Fruit fly (Drosophila melanogaster): ENCODE results near the gene Irp-1A.

Gene Irp-1A

dm6 chr3R:22724149-22724973 lies at the start of gene Irp-1A:
Irp-1A (minus strand) TSS chr3R:22724587.
- no peak for TF ChIP-seq Sin3A (optimal IDR thresholded peaks at IDR 0.05)
- TF ChIP-seq Myc (optimal IDR thresholded peaks at IDR 0.05), result no peak
- TF ChIP-seq h (optimal IDR thresholded peaks at IDR 0.05), result no peak
- TF ChIP-seq insv (optimal IDR thresholded peaks at IDR 0.05), result no peak
- TF ChIP-seq ttk (optimal IDR thresholded peaks at IDR 0.05), result no peak
- TF ChIP-seq psq (optimal IDR thresholded peaks at IDR 0.05), result no peak

dm6 chr3R:22771670-22772069 lies 47.3 kb upstream of the Irp-1A start, which contains the start of gene CG43095:
CG43095 (minus strand) TSS chr3R:22771770.
- TF ChIP-seq ttk (optimal IDR thresholded peaks at IDR 0.05) (no peak), insv (optimal IDR thresholded peaks at IDR 0.05) (no peak), Sin3A (optimal IDR thresholded peaks at IDR 0.05) (no peak), Myc (optimal IDR thresholded peaks at IDR 0.05) (no peak), h (optimal IDR thresholded peaks at IDR 0.05) (no peak), psq (optimal IDR thresholded peaks at IDR 0.05) (no peak)

- TF ChIP-seq Sin3A (optimal IDR thresholded peaks at IDR 0.05) (no peak), insv (optimal IDR thresholded peaks at IDR 0.05) (no peak), psq (optimal IDR thresholded peaks at IDR 0.05) (no peak), Myc (optimal IDR thresholded peaks at IDR 0.05) (no peak), h (optimal IDR thresholded peaks at IDR 0.05) (no peak), ttk (optimal IDR thresholded peaks at IDR 0.05) (no peak)
Observed at dm6 chr3R:22770887-22771286, 46.5 kb upstream of the Irp-1A start, which contains the start of gene CG43094. CG43094 (minus strand) TSS chr3R:22770987.

DNA sequence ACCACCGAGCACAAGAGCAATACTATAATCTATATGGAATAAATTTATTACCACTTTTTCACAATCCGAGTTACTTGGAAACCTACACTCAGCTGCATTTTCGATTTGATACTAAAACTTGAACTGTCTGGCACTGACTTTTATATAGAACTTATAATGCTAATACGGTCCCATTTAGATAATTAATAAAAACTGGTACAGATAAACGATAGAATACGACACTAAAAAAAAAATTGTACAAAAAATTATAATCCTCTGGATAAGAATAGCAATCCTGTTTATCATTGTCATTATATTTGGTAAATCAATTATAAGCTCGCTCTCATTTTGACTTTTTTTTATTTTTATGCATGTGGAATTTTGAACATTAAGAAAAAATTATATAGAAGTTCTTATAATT lies 45.8 kb upstream of the Irp-1A start, which contains the start of gene CG43093:
Gene CG43093, minus strand, starts transcription at position 101 of the 400 bp plus-strand sequence.
- TF ChIP-seq psq (optimal IDR thresholded peaks at IDR 0.05) (no peak), h (optimal IDR thresholded peaks at IDR 0.05) (no peak), Myc (optimal IDR thresholded peaks at IDR 0.05) (no peak), ttk (optimal IDR thresholded peaks at IDR 0.05) (no peak), insv (optimal IDR thresholded peaks at IDR 0.05) (no peak), Sin3A (optimal IDR thresholded peaks at IDR 0.05) (no peak)

dm6 chr3R:22769567-22769966 lies 45.2 kb upstream of the Irp-1A start, which contains the start of gene CG43092:
CG43092 (minus strand) TSS chr3R:22769667.
- no peak for TF ChIP-seq h (optimal IDR thresholded peaks at IDR 0.05)
- no peak for TF ChIP-seq ttk (optimal IDR thresholded peaks at IDR 0.05)
- TF ChIP-seq Myc (optimal IDR thresholded peaks at IDR 0.05), result no peak
- no peak for TF ChIP-seq psq (optimal IDR thresholded peaks at IDR 0.05)
- no peak for TF ChIP-seq Sin3A (optimal IDR thresholded peaks at IDR 0.05)
- TF ChIP-seq insv (optimal IDR thresholded peaks at IDR 0.05), result no peak

DNA sequence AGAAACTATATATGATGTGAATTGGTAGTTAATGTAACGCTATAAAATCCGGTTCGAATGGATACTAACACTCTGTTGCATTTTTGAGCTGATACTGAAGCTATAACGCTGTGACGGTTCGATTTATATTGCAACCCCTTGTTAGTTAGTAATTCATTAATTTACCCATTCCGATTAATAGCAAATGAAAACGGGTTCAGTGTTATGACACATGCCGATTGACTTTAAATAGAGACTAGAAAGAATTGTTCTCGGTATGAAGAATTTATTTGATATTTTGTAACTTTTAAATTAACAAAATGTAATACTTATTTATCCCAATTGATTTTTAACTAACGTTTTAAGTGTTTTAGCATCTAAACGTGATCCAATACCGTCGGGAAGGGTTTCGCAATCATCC lies 44.2 kb upstream of the Irp-1A start, which contains the start of gene CG43091:
Gene CG43091, minus strand, starts transcription at position 101 of the 400 bp plus-strand sequence.
- TF ChIP-seq psq (optimal IDR thresholded peaks at IDR 0.05) (no peak), h (optimal IDR thresholded peaks at IDR 0.05) (no peak), Myc (optimal IDR thresholded peaks at IDR 0.05) (no peak), ttk (optimal IDR thresholded peaks at IDR 0.05) (no peak), Sin3A (optimal IDR thresholded peaks at IDR 0.05) (no peak), insv (optimal IDR thresholded peaks at IDR 0.05) (no peak)

- no peak for TF ChIP-seq h (optimal IDR thresholded peaks at IDR 0.05)
- no peak for TF ChIP-seq Sin3A (optimal IDR thresholded peaks at IDR 0.05)
- no peak for TF ChIP-seq psq (optimal IDR thresholded peaks at IDR 0.05)
- no peak for TF ChIP-seq insv (optimal IDR thresholded peaks at IDR 0.05)
- TF ChIP-seq Myc (optimal IDR thresholded peaks at IDR 0.05), result no peak
- no peak for TF ChIP-seq ttk (optimal IDR thresholded peaks at IDR 0.05)
Observed at dm6 chr3R:22767599-22767998, 43.2 kb upstream of the Irp-1A start, which contains the start of gene CG13841. CG13841 (minus strand) TSS chr3R:22767699.

DNA sequence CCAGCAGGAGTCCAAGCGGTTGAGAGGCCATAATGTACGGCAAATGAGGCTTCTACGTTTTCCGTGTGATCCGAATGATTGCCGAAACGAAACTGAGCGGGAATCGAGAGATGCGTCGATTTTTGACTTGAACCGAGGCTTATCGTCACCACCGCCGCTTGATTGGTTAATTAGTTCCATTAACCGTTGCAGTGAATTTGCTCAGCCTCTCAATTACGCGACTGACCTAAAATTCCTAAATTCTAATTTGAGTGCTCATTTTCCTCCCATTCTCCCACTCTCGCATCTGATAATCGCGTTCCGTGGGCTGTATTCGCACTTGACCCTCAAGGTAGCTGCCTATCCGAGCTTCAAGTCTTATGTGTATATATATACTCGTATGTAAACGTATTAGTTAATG lies 41.7 kb upstream of the Irp-1A start, which contains the start of gene Nepl15:
Gene Nepl15, minus strand, starts transcription at position 101 of the 400 bp plus-strand sequence.
- TF ChIP-seq insv (optimal IDR thresholded peaks at IDR 0.05), result no peak
- no peak for TF ChIP-seq Sin3A (optimal IDR thresholded peaks at IDR 0.05)
- no peak for TF ChIP-seq Myc (optimal IDR thresholded peaks at IDR 0.05)
- no peak for TF ChIP-seq psq (optimal IDR thresholded peaks at IDR 0.05)

DNA sequence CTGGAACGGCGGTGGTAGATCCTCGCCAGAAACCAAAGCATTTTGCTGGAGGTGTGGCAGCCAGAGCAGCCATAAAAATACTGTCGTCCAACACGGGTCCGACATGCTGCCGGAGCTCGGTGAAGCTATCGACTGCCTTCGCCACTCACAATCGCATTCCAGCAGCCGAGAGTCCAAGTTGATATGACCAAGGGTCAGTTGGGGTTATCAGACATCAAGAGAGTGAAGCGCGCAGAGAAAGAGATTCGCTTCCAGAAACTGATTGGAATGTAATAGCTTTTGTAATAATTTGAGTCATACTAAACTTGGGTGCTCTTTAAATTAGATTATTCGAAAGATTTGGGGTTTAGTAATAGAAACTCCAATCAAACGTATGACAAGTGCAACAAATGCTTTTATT lies 39.2 kb upstream of the Irp-1A start, which contains the start of gene Nepl14:
Gene Nepl14, minus strand, starts transcription at position 125 of the 400 bp plus-strand sequence.
- TF ChIP-seq Myc (optimal IDR thresholded peaks at IDR 0.05), result no peak
- TF ChIP-seq insv (optimal IDR thresholded peaks at IDR 0.05), result no peak
- TF ChIP-seq h (optimal IDR thresholded peaks at IDR 0.05), result no peak

- TF ChIP-seq h (optimal IDR thresholded peaks at IDR 0.05) (no peak), psq (optimal IDR thresholded peaks at IDR 0.05) (no peak), Sin3A (optimal IDR thresholded peaks at IDR 0.05) (no peak), insv (optimal IDR thresholded peaks at IDR 0.05) (no peak), Myc (optimal IDR thresholded peaks at IDR 0.05) (no peak), ttk (optimal IDR thresholded peaks at IDR 0.05) (no peak)
Observed at dm6 chr3R:22760988-22761387, 36.6 kb upstream of the Irp-1A start, which contains the start of gene Nepl13. Nepl13 (minus strand) TSS chr3R:22761076.

- TF ChIP-seq Sin3A (optimal IDR thresholded peaks at IDR 0.05), result no peak
- no peak for TF ChIP-seq insv (optimal IDR thresholded peaks at IDR 0.05)
- TF ChIP-seq Myc (optimal IDR thresholded peaks at IDR 0.05), result no peak
- TF ChIP-seq psq (optimal IDR thresholded peaks at IDR 0.05), result no peak
- no peak for TF ChIP-seq h (optimal IDR thresholded peaks at IDR 0.05)
- TF ChIP-seq ttk (optimal IDR thresholded peaks at IDR 0.05), result no peak
Observed at dm6 chr3R:22757117-22757516, 32.7 kb upstream of the Irp-1A start.

DNA sequence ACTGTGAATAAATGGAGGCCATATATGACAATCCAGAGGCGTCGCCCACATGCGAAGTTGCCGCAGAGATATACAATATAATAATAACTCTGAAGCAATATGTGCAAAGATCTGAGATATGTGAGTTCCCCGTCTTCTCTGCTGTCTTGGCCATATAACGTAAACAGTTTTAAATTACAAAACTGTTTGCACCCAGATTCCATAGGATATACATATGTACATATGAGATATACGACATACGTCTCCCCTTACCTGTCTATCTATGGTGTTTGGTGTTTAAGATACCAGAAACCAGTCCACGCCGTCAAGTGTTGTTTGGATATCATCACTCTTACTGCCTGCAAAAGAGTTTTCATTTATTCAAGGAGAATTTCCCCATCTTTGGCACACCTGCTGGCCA lies 31.9 kb upstream of the Irp-1A start:
- TF ChIP-seq ttk (optimal IDR thresholded peaks at IDR 0.05) (no peak), Myc (optimal IDR thresholded peaks at IDR 0.05) (no peak), Sin3A (optimal IDR thresholded peaks at IDR 0.05) (no peak), h (optimal IDR thresholded peaks at IDR 0.05) (no peak), psq (optimal IDR thresholded peaks at IDR 0.05) (no peak), insv (optimal IDR thresholded peaks at IDR 0.05) (no peak)
